Worm (Caenorhabditis elegans): Measurements from ENCODE around the gene F44A6.4.

F44A6.4 gene

DNA sequence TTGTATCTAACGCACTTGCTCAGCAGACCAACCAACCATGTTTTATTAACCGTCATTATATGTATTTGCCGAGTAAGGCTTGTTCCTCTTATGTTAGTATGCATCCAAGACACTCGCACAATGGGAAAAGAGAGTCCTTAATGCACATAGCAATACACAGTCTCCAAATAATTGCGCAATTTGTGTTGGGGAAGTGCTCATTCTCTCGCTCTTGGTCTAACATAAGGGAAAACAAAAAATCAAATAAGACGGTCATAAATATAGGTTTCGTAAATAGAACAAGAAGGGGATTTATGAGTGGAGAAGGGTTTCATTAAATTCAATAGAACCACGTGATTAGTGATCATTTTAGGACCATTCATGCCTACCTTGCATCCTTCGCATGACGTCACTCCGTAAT lies 11.8 kb downstream of the F44A6.4 start:
- no peak for TF ChIP-seq tbx-37 (GFP tag; conservative IDR thresholded peaks at IDR 0.05)
- TF ChIP-seq pes-1 (GFP tag; IDR thresholded peaks at IDR 0.05) = peak; percentile 51; the same call in 1 of the 2 replicates
- peak; percentile 11 for TF ChIP-seq ceh-13 (GFP tag; optimal IDR thresholded peaks at IDR 0.05)

DNA sequence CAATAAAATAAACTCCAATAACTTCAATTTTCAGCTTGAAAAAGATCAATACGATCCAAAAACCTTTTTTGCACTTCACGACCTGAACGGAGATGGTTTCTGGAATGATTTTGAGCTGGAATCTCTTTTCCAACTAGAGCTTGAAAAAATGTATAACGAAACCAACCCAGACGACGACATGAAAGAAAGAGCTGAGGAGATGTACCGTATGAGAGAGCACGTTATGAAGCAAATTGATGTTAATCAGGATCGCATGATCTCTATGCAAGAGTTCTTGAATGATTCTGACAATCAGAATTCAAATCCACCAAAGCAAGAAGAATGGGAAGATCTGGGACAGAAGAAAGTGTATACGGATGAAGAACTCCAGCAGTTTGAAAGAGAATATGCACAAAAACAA lies 16.1 kb downstream of the F44A6.4 start:
- TF ChIP-seq hnd-1 (tag; optimal IDR thresholded peaks at IDR 0.05) (no peak), hmg-4 (GFP tag; optimal IDR thresholded peaks at IDR 0.05) (no peak), sea-1 (GFP tag; conservative IDR thresholded peaks at IDR 0.05) (no peak)

DNA sequence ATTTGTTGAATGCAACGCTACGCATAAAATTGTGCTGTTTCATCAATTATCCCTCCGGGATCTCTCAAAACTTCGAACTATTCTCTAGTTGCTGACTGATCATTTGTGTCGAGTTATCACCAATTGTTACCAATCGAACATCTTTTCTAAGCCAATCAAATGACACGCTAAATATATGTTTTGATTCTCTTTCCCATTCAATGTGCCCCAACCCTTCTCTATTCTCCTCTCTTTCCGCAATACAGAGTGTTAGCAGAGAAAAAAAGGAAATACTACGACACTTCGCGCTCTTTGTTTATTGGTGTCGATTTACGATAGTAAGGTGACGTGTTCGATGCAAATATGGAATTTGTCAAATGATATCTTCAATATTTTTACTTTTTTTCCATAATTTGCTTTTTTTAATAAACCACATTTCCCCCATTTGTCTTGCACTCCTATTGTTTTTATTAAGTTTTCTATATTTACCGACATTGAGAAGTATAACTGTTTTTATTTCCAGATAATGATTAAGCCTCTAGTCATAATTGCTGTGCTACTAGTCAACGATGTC lies 18.0 kb downstream of the F44A6.4 start, which contains the start of gene nucb-1:
nucb-1 (plus strand) TSS at position 503 of the 553 bp plus-strand sequence.
- TF ChIP-seq hmg-4 (GFP tag; optimal IDR thresholded peaks at IDR 0.05) (peak; percentile 5), ets-7 (tag; optimal IDR thresholded peaks at IDR 0.05) (no peak)

DNA sequence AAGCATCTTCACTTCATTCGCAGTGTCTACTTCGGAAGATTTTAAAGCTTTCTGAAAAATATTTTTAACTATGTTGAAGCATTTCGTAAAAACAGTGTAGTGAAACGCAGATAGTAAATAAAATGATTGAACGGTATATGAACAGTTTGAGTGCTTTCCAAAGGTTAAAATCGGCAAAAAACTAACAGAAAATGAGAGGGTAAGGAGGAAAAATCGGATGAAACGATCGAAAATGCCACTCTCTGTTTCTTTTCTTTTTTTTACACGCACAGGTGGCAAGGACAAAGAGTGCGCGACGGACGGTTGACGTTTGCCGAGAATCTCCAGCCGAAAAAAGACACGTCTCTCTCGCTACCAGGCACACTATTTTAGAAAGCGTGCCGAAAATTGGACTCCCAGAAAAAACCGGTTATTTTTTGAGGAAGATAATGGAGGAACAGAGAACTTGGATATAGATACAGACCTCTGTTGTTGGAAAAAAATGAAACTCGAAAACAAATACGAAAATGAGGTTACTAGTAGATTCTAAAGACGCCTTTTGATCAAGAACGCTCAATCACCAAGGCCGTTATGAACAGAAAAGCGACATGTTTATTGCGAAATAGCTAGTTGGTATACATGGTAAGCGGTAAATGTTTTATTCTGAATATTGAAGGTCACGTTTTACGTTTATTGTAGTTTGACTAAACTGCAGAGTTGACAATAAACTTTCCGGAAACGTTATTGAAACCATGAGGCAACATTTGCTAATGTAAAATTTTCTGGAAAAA lies 20.8 kb downstream of the F44A6.4 start, which contains the start of gene myrf-2:
myrf-2 (minus strand) TSS at position 51 of the 770 bp plus-strand sequence.
- TF ChIP-seq B0310.2 (tag; optimal IDR thresholded peaks at IDR 0.05) (no peak), ceh-36 (tag; optimal IDR thresholded peaks at IDR 0.05) (no peak), ceh-13 (GFP tag; optimal IDR thresholded peaks at IDR 0.05) (no peak), hmg-4 (GFP tag; optimal IDR thresholded peaks at IDR 0.05) (no peak), tbx-37 (GFP tag; conservative IDR thresholded peaks at IDR 0.05) (no peak)

DNA sequence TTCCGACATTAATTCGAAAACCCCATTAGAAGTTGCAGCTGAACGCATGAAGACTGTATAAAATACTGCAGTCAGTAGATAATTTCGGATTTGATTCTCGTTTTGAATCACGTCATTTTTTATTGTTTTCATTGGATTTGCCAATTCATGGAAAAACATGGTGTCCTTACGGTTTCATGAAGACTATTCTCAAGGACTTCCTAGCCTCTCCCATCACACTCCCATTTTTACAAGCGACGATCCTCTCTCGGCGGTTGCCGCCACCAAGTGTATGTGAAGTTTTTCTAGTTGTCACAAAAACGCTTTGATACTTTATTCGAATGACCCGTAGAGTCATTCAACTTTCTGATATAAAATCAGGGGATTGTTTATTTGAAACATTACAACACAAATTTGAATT lies 25.5 kb downstream of the F44A6.4 start:
- TF ChIP-seq ceh-13 (GFP tag; optimal IDR thresholded peaks at IDR 0.05) (no peak), flt-1 (GFP tag; IDR thresholded peaks at IDR 0.05) (no peak), aly-1 (tag; optimal IDR thresholded peaks at IDR 0.05) (no peak), scrt-1 (GFP tag; IDR thresholded peaks at IDR 0.05) (no peak), tbx-37 (GFP tag; conservative IDR thresholded peaks at IDR 0.05) (no peak), hmbx-1 (tag; optimal IDR thresholded peaks at IDR 0.05) (no peak), ceh-36 (tag; optimal IDR thresholded peaks at IDR 0.05) (no peak), tra-4 (tag; optimal IDR thresholded peaks at IDR 0.05) (no peak), pes-1 (GFP tag; IDR thresholded peaks at IDR 0.05) (no peak), hmg-4 (GFP tag; optimal IDR thresholded peaks at IDR 0.05) (no peak), hnd-1 (tag; optimal IDR thresholded peaks at IDR 0.05) (no peak), F13C5.2 (tag; optimal IDR thresholded peaks at IDR 0.05) (no peak), ets-7 (tag; optimal IDR thresholded peaks at IDR 0.05) (no peak), B0310.2 (tag; optimal IDR thresholded peaks at IDR 0.05) (no peak), tbx-11 (GFP tag; IDR thresholded peaks at IDR 0.05) (no peak), sea-1 (GFP tag; conservative IDR thresholded peaks at IDR 0.05) (no peak)

DNA sequence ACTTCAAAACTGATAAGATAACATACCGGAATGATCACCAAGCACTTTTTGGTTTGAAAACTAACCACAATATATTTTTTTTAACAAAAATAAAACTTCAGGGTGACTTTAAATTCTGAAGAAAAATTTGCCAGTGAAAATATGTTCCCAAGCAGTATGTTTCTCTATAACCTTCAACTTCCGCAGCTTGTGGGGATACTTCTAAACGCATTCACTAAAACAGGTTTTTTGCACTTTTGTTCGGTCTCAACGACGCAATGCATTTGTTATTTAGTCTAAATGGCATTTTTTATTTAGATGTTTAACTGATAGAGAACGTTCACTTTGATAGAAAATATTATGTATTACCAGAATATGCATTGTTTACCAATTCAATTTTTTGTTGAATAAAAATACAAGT lies 26.1 kb downstream of the F44A6.4 start:
- TF ChIP-seq ceh-36 (tag; optimal IDR thresholded peaks at IDR 0.05) (no peak), F13C5.2 (tag; optimal IDR thresholded peaks at IDR 0.05) (no peak), tbx-11 (GFP tag; IDR thresholded peaks at IDR 0.05) (no peak), ama-1 (optimal IDR thresholded peaks at IDR 0.05) (no peak), pes-1 (GFP tag; IDR thresholded peaks at IDR 0.05) (no peak), sea-1 (GFP tag; conservative IDR thresholded peaks at IDR 0.05) (no peak), ceh-13 (GFP tag; optimal IDR thresholded peaks at IDR 0.05) (no peak), hmg-4 (GFP tag; optimal IDR thresholded peaks at IDR 0.05) (no peak), tra-4 (tag; optimal IDR thresholded peaks at IDR 0.05) (no peak), ets-7 (tag; optimal IDR thresholded peaks at IDR 0.05) (no peak), scrt-1 (GFP tag; IDR thresholded peaks at IDR 0.05) (no peak), hnd-1 (tag; optimal IDR thresholded peaks at IDR 0.05) (no peak), tbx-37 (GFP tag; conservative IDR thresholded peaks at IDR 0.05) (no peak), flt-1 (GFP tag; IDR thresholded peaks at IDR 0.05) (no peak), hmbx-1 (tag; optimal IDR thresholded peaks at IDR 0.05) (no peak), aly-1 (tag; optimal IDR thresholded peaks at IDR 0.05) (no peak), B0310.2 (tag; optimal IDR thresholded peaks at IDR 0.05) (no peak)

DNA sequence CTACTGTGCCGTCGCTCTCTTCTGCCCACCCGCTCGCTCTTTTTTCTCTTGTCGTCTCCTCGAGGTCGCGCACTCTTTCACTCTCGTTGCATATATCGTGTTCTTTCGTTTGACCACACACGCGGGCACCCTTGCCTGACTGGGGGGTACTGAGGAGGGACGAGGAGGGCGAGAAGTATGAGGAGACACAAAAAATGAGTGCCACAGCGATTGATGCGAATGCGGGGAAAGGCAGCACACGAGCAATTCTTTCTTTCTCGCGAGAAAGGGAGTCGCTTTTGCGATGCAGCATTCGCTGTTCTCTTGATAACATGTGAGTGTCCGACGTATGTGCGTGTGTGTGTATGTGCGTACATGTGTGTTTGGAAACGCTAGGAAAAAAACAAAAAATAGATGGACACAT lies 26.8 kb downstream of the F44A6.4 start:
- TF ChIP-seq hmbx-1 (tag; optimal IDR thresholded peaks at IDR 0.05) (no peak), ceh-13 (GFP tag; optimal IDR thresholded peaks at IDR 0.05) (no peak), flt-1 (GFP tag; IDR thresholded peaks at IDR 0.05) (0 out of 2 replicates have a peak, but pooled peaks have one; percentile 14), tbx-37 (GFP tag; conservative IDR thresholded peaks at IDR 0.05) (no peak), ceh-36 (tag; optimal IDR thresholded peaks at IDR 0.05) (no peak), ama-1 (optimal IDR thresholded peaks at IDR 0.05) (no peak), ets-7 (tag; optimal IDR thresholded peaks at IDR 0.05) (peak; percentile 42), hmg-4 (GFP tag; optimal IDR thresholded peaks at IDR 0.05) (peak; percentile 97), sea-1 (GFP tag; conservative IDR thresholded peaks at IDR 0.05) (peak; percentile 55; the same call in 1 of the 2 replicates), tra-4 (tag; optimal IDR thresholded peaks at IDR 0.05) (no peak), scrt-1 (GFP tag; IDR thresholded peaks at IDR 0.05) (no peak), tbx-11 (GFP tag; IDR thresholded peaks at IDR 0.05) (no peak), F13C5.2 (tag; optimal IDR thresholded peaks at IDR 0.05) (peak; percentile 47), aly-1 (tag; optimal IDR thresholded peaks at IDR 0.05) (peak; percentile 75), B0310.2 (tag; optimal IDR thresholded peaks at IDR 0.05) (peak; percentile 82), hnd-1 (tag; optimal IDR thresholded peaks at IDR 0.05) (no peak), pes-1 (GFP tag; IDR thresholded peaks at IDR 0.05) (no peak)

DNA sequence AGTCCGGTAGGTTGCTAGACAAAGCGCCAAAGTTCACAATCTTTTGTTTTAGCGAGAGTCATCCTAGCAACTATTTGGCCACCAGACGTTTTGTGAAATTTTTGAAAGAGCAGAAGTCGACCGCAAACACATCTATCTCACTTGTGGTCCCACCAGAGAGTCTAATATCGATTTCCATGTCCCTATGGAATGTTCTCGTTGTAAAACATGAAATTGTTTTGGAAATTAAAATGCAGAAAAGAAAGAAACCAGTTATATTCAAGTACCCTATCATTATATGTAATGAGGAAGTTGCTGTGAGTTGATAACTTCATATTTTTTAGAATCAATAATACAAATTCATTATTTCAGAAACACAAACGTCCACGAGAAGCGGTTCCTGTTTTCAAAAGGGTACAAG lies 30.6 kb downstream of the F44A6.4 start:
- TF ChIP-seq sea-1 (GFP tag; conservative IDR thresholded peaks at IDR 0.05) (no peak), pes-1 (GFP tag; IDR thresholded peaks at IDR 0.05) (no peak), scrt-1 (GFP tag; IDR thresholded peaks at IDR 0.05) (no peak), ama-1 (optimal IDR thresholded peaks at IDR 0.05) (no peak), hmbx-1 (tag; optimal IDR thresholded peaks at IDR 0.05) (no peak), tra-4 (tag; optimal IDR thresholded peaks at IDR 0.05) (no peak), hmg-4 (GFP tag; optimal IDR thresholded peaks at IDR 0.05) (no peak), tbx-37 (GFP tag; conservative IDR thresholded peaks at IDR 0.05) (no peak), aly-1 (tag; optimal IDR thresholded peaks at IDR 0.05) (no peak), hnd-1 (tag; optimal IDR thresholded peaks at IDR 0.05) (no peak), F13C5.2 (tag; optimal IDR thresholded peaks at IDR 0.05) (no peak), ceh-36 (tag; optimal IDR thresholded peaks at IDR 0.05) (no peak), ets-7 (tag; optimal IDR thresholded peaks at IDR 0.05) (no peak), tbx-11 (GFP tag; IDR thresholded peaks at IDR 0.05) (no peak), ceh-13 (GFP tag; optimal IDR thresholded peaks at IDR 0.05) (no peak), B0310.2 (tag; optimal IDR thresholded peaks at IDR 0.05) (no peak), flt-1 (GFP tag; IDR thresholded peaks at IDR 0.05) (no peak)

Data from whole organism, early embryonic.